Fruit fly (Drosophila melanogaster): Measurements from ENCODE around the gene CG14401.

- TF ChIP-seq psq (optimal IDR thresholded peaks at IDR 0.05) = no peak
- no peak for TF ChIP-seq EcR (GFP tag; optimal IDR thresholded peaks at IDR 0.05)
- no peak for TF ChIP-seq pan (optimal IDR thresholded peaks at IDR 0.05)
- no peak for TF ChIP-seq CG8478 (optimal IDR thresholded peaks at IDR 0.05)
- no peak for TF ChIP-seq usp (GFP tag; optimal IDR thresholded peaks at IDR 0.05)
These were observed 47.1 kb downstream of the CG14401 start for dm6 chr2L:20916672-20917209.
